Worm (Caenorhabditis elegans) whole organism, midembryonic: ENCODE data around the gene cwf-19L2.

Source experiments
- T22C8.4 ChIP-seq: fragments of 200-800 bp; sonication (Bioruptor generic); IDR thresholded peaks from 2 replicates; pipeline ENCODE4 v1.3.6; 2022; ENCODE audit warnings: missing genetic modification characterization, missing compliant biosample characterization
- cog-1 ChIP-seq: sonication (generic microtip); optimal IDR thresholded peaks from 2 replicates; lab custom pipeline; 2016; ENCODE audit warnings: missing genetic modification characterization, missing compliant biosample characterization
- flt-1 ChIP-seq: fragments of 200-800 bp; sonication (Bioruptor generic); IDR thresholded peaks from 2 replicates; pipeline ENCODE4 v1.3.6; 2022; ENCODE audit warnings: missing genetic modification characterization, missing compliant biosample characterization
- klf-2 ChIP-seq: fragments of 200-800 bp; sonication (Bioruptor generic); conservative IDR thresholded peaks from 2 replicates; pipeline ENCODE4 v1.3.6; 2022; ENCODE audit warnings: missing genetic modification reagents, missing genetic modification characterization, missing compliant biosample characterization
- med-1 ChIP-seq: sonication (generic microtip); optimal IDR thresholded peaks from 2 replicates; lab custom pipeline; 2017; ENCODE audit warnings: missing genetic modification characterization, mild to moderate bottlenecking, missing compliant biosample characterization, antibody characterized with exemption, missing genetic modification reagents; ENCODE audit not compliant: insufficient read depth
- ref-1 ChIP-seq: fragments of 200-800 bp; sonication (Bioruptor generic); conservative IDR thresholded peaks from 2 replicates; pipeline ENCODE4 v1.3.6; 2022; ENCODE audit warnings: missing genetic modification reagents, missing genetic modification characterization, missing compliant biosample characterization
- tab-1 ChIP-seq: fragments of 200-800 bp; sonication (Bioruptor generic); IDR thresholded peaks from 2 replicates; pipeline ENCODE4 v1.3.6; 2022; ENCODE audit warnings: missing genetic modification characterization, missing compliant biosample characterization
- ztf-23 ChIP-seq: fragments of 200-800 bp; sonication (Bioruptor generic); IDR thresholded peaks from 2 replicates; pipeline ENCODE4 v1.3.6; 2022; ENCODE audit warnings: missing genetic modification reagents, missing genetic modification characterization, missing compliant biosample characterization
- ztf-29 ChIP-seq: fragments of 200-800 bp; sonication (Bioruptor generic); IDR thresholded peaks from 2 replicates; pipeline ENCODE4 v1.3.6; 2022; ENCODE audit warnings: missing genetic modification reagents, missing genetic modification characterization, missing compliant biosample characterization

cwf-19L2 gene

DNA sequence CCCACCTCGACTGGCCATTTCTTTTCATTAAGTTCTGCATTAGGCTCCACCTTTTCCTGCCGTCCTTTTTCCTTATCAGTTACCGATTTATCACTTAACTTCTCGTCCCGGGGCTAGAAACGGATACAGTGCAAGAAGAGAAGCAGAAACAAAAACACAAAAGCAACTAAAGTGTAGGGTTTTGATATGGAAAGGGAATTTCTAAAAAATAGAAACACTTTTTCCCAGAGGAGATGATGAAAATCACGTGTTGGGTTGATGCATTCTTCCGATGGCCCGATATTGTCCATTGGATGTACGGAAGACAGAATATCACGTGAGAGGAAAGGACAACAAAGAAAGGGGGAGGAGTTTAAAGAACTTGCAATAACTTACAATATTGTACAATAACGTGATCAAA, 20.6 kb upstream of the cwf-19L2 start:
- TF ChIP-seq klf-2 (GFP tag; lab: Robert Waterston, UW) (no peak), med-1 (no peak), ztf-23 (no peak), flt-1 (GFP tag; lab: Robert Waterston, UW) (no peak), T22C8.4 (GFP tag; lab: Robert Waterston, UW) (no peak)

DNA sequence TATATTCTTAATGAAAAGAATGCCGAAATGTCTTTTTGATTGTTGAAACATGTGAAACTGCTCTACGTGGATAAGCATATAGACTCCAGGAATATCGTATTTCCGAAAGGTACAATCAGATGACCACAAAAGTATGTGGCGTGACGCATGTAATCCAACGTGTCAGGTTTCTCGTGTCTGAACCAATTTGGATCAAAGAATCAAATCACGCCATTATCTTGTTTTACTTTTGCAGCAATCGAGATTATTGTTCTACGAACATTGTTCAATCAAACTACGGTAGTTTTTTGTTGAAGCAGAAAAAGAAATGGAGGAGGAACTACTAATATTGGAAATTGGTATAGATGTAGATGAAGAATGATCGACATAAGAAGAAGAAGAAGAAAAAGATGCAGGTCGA, 19.7 kb upstream of the cwf-19L2 start:
- TF ChIP-seq ref-1 (GFP tag; lab: Robert Waterston, UW) (no peak), klf-2 (GFP tag; lab: Robert Waterston, UW) (no peak), ztf-29 (GFP tag; lab: Robert Waterston, UW) (no peak), T22C8.4 (GFP tag; lab: Robert Waterston, UW) (no peak), flt-1 (GFP tag; lab: Robert Waterston, UW) (no peak)

DNA sequence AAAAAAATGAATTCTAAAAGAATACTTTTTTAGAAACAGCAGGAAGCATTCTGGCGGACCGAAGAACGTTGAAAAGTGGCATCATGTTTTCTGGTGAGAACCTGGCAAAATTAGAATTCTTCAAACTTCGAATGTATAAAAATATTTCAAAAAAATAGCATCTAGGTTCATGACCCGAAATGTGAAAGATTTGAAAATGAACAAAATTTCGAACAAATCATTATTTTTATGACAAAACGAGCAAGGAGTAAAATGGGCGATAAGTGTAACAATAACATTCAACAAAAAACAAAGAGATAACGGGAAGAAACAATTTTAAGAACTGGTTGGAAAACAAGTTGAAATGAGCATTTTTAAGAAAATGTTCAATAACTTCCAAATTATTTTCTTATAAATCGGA, 18.1 kb upstream of the cwf-19L2 start, which contains the start of gene psd-1:
Gene psd-1, minus strand, starts transcription at position 101 of the 400 bp plus-strand sequence.
- no peak for TF ChIP-seq ref-1 (GFP tag; lab: Robert Waterston, UW)
- no peak for TF ChIP-seq ztf-23
- no peak for TF ChIP-seq cog-1
- no peak for TF ChIP-seq T22C8.4 (GFP tag; lab: Robert Waterston, UW)
- no peak for TF ChIP-seq klf-2 (GFP tag; lab: Robert Waterston, UW)
- no peak for TF ChIP-seq flt-1 (GFP tag; lab: Robert Waterston, UW)
- TF ChIP-seq med-1: no peak
- no peak for TF ChIP-seq tab-1 (GFP tag; lab: Robert Waterston, UW)
- TF ChIP-seq ztf-29 (GFP tag; lab: Robert Waterston, UW): no peak

DNA sequence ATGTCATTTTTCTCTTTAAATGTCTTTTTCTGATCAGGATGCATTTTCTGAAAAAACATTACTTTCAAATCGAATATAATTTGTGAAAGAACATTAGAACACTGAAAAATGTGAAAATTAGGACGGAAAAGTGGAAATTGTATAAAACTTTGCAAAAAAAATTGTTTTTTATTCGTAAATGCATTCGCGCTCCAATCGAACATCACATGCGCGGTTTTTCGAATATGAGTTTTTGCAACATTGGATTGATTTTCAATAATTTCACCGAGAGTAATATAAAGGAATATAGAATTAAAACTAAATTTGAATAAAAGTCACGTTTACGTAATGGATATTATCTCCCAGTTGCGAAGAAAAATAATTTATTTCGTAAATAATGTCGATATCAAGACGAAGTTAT, 16.2 kb upstream of the cwf-19L2 start, which contains the start of the genes spot-1 and B0361.11:
Gene spot-1, minus strand, starts transcription at position 47 of the 400 bp plus-strand sequence.
Gene B0361.11, plus strand, starts transcription at position 372 of the 400 bp plus-strand sequence.
- TF ChIP-seq ref-1 (GFP tag; lab: Robert Waterston, UW) (no peak), klf-2 (GFP tag; lab: Robert Waterston, UW) (no peak), flt-1 (GFP tag; lab: Robert Waterston, UW) (no peak)

DNA sequence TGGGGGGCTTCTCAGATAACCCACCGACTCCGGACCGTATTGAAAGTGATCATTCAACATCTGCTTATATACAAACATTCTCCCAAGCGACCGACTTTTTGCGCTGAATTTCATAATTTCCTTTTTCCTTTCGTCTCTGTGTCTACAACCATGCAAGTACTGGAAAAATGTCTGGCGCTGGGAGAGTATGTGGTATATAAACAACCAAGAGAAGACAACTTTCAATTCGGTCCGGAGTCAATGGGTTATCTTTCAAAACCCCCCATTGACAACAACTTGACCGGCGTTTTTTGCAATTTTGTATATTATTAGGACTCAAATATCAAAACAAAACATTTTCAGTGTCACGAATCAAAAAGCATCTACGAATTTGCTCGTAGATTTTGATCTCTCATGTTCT, 14.9 kb upstream of the cwf-19L2 start:
- TF ChIP-seq klf-2 (GFP tag; lab: Robert Waterston, UW): no peak
- TF ChIP-seq ztf-23: no peak
- TF ChIP-seq tab-1 (GFP tag; lab: Robert Waterston, UW): no peak
- TF ChIP-seq ztf-29 (GFP tag; lab: Robert Waterston, UW): no peak
- TF ChIP-seq med-1: no peak
- TF ChIP-seq cog-1: no peak
- no peak for TF ChIP-seq T22C8.4 (GFP tag; lab: Robert Waterston, UW)
- no peak for TF ChIP-seq ref-1 (GFP tag; lab: Robert Waterston, UW)
- no peak for TF ChIP-seq flt-1 (GFP tag; lab: Robert Waterston, UW)

DNA sequence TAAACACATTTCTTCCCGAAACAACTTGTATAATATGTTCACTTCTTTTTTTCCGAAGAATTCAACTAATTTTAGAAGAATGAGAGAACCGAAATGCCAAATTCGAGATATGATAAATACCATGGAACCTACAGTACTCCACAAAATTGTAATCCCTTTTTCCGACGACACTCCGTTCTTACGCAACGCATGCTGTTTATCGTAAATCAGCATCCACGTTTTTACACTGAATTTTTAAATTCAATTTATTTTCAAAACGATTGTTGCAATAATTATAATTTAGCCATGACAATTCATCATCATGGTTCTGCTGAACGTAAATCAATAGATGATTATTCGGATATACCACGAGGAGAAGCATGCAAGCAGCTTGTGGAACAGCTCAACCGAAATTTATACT, 12.3 kb upstream of the cwf-19L2 start, which contains the start of gene B0361.3:
Gene B0361.3, plus strand, starts transcription at position 284 of the 400 bp plus-strand sequence.
- no peak for TF ChIP-seq T22C8.4 (GFP tag; lab: Robert Waterston, UW)
- no peak for TF ChIP-seq ztf-29 (GFP tag; lab: Robert Waterston, UW)
- TF ChIP-seq ztf-23: no peak
- no peak for TF ChIP-seq tab-1 (GFP tag; lab: Robert Waterston, UW)
- TF ChIP-seq cog-1: no peak
- no peak for TF ChIP-seq klf-2 (GFP tag; lab: Robert Waterston, UW)
- TF ChIP-seq med-1: no peak
- no peak for TF ChIP-seq ref-1 (GFP tag; lab: Robert Waterston, UW)
- no peak for TF ChIP-seq flt-1 (GFP tag; lab: Robert Waterston, UW)

DNA sequence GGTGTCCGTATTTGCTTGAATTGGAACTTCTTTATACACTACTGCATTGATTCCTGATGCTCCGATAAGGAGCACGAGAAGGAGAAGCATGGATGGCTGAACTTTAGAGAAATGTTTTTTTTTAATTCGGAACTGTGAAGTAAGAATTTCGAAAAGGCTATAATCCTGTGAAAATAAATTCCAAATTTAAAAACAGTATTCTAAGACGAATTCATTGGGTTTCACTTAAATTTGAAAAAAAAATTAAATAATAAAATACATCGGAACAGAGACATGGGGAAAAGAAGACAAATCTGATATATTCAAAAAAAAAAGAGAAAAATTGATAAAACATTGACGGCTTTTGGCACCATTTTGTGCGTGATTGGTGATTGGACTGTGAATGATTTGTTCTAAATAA, 7.7 kb upstream of the cwf-19L2 start, which contains the start of gene pho-5:
Gene pho-5, minus strand, starts transcription at position 101 of the 400 bp plus-strand sequence.
- no peak for TF ChIP-seq ztf-23
- no peak for TF ChIP-seq tab-1 (GFP tag; lab: Robert Waterston, UW)
- TF ChIP-seq cog-1: no peak
- TF ChIP-seq med-1: no peak
- no peak for TF ChIP-seq ref-1 (GFP tag; lab: Robert Waterston, UW)
- no peak for TF ChIP-seq ztf-29 (GFP tag; lab: Robert Waterston, UW)
- no peak for TF ChIP-seq T22C8.4 (GFP tag; lab: Robert Waterston, UW)
- no peak for TF ChIP-seq klf-2 (GFP tag; lab: Robert Waterston, UW)
- no peak for TF ChIP-seq flt-1 (GFP tag; lab: Robert Waterston, UW)

DNA sequence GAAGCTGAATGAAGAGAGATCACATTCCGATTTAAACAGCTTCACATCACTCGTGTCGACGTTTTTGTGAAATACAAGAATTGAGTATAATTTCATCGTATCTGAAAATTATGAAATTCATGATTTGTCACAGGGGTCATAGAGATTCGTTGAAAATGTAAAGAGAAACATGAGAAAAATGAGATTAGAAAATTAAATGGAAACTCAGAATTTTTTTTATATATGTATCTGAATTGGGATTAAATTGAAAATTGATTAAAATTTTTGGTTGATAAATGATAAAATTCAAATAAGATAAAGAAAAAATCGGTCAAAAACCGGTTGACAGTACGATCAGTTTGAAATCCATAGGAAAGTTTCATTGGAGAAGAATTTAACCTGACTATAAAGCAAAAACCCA, 5.9 kb upstream of the cwf-19L2 start, which contains the start of gene ykt-6:
Gene ykt-6, minus strand, starts transcription at position 101 of the 400 bp plus-strand sequence.
- TF ChIP-seq med-1 (no peak), ztf-23 (no peak), ztf-29 (GFP tag; lab: Robert Waterston, UW) (no peak), flt-1 (GFP tag; lab: Robert Waterston, UW) (no peak), T22C8.4 (GFP tag; lab: Robert Waterston, UW) (no peak), cog-1 (no peak), klf-2 (GFP tag; lab: Robert Waterston, UW) (no peak)

DNA sequence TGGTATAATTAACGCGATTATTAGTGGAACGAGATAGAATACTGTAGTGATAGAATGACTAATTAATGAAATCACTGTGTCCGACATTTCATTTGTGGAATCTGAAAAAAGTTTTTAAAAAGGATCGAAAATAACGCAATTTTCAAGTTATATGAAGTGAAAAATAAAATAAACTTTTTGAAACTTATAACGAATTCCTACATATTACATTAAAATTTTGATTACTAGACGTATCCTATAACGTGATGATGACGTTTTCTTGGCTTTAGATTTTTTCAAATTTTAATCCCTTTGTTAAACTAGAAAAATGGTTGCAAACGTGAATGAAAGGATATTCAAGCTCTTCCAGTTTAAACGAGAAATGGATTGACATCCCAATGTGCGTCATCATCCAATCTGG, 3.0 kb upstream of the cwf-19L2 start, which contains the start of gene algn-11:
Gene algn-11, minus strand, starts transcription at position 101 of the 400 bp plus-strand sequence.
- TF ChIP-seq ztf-29 (GFP tag; lab: Robert Waterston, UW) (no peak), ztf-23 (no peak)

DNA sequence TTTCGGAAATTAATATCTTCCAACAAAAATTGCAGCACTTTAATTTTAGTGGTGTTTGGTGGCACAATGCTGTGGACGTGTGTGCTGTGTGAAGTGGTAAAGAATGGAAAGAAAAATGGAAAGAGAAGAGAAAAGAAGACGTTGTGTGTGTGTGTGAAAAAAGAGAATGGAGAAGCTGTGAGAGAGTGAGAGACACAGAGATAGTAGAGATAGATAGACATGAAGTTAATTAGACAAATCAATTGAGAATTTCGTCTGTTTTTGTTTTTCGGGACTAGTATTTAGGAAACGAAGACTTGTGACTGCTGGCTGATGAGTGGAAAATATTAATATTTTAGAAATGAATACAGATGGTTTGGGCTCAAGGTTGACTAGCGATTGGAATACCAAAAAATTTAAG, 2.2 kb upstream of the cwf-19L2 start:
- TF ChIP-seq flt-1 (GFP tag; lab: Robert Waterston, UW) (no peak), klf-2 (GFP tag; lab: Robert Waterston, UW) (no peak), ztf-23 (no peak), ref-1 (GFP tag; lab: Robert Waterston, UW) (no peak), T22C8.4 (GFP tag; lab: Robert Waterston, UW) (no peak), tab-1 (GFP tag; lab: Robert Waterston, UW) (no peak), med-1 (no peak), ztf-29 (GFP tag; lab: Robert Waterston, UW) (no peak), cog-1 (no peak)
